Worm (Caenorhabditis elegans) whole organism, dauer: ENCODE data around the gene C48B4.9.

Experiments
- unc-62 ChIP-seq: sonication (generic microtip); optimal IDR thresholded peaks from 2 replicates; lab custom pipeline; 2017; ENCODE audit warnings: missing biosample characterization, missing genetic modification reagents, missing genetic modification characterization

C48B4.9 gene

ce11 chrIII:9561158-9561557 lies 2.0 kb downstream of the C48B4.9 start, which contains the start of gene C48B4.8:
TSS of gene C48B4.8 (minus strand) at chrIII:9561258.
- no peak for TF ChIP-seq unc-62 (GFP tag; lab: Kevin White, UChicago)

ce11 chrIII:9559381-9559881 lies 3.7 kb downstream of the C48B4.9 start, which contains the start of gene C48B4.7:
TSS of gene C48B4.7 (minus strand) at chrIII:9559431.
- TF ChIP-seq unc-62 (GFP tag; lab: Kevin White, UChicago) = no peak

ce11 chrIII:9558463-9558862 lies 4.7 kb downstream of the C48B4.9 start, which contains the start of gene C48B4.6:
TSS of gene C48B4.6 (minus strand) at chrIII:9558563.
- TF ChIP-seq unc-62 (GFP tag; lab: Kevin White, UChicago) = no peak

- no peak for TF ChIP-seq unc-62 (GFP tag; lab: Kevin White, UChicago)
Observed at ce11 chrIII:9556300-9556699, 6.8 kb downstream of the C48B4.9 start, which contains the start of gene ZK1098.11. TSS of gene ZK1098.11 (plus strand) at chrIII:9556600.

ce11 chrIII:9546016-9546659 lies 17.0 kb downstream of the C48B4.9 start, which contains the start of gene unc-16:
TSS of gene unc-16 (plus strand) at chrIII:9546258.
- TF ChIP-seq unc-62 (GFP tag; lab: Kevin White, UChicago) = no peak

- no peak for TF ChIP-seq unc-62 (GFP tag; lab: Kevin White, UChicago)
Observed at ce11 chrIII:9544820-9545219, 18.3 kb downstream of the C48B4.9 start, which contains the start of gene ZK1098.12. TSS of gene ZK1098.12 (plus strand) at chrIII:9545120.

- no peak for TF ChIP-seq unc-62 (GFP tag; lab: Kevin White, UChicago)
Observed at ce11 chrIII:9544125-9544524, 19.0 kb downstream of the C48B4.9 start, which contains the start of gene ZK1098.9. TSS of gene ZK1098.9 (plus strand) at chrIII:9544425.

- no peak for TF ChIP-seq unc-62 (GFP tag; lab: Kevin White, UChicago)
Observed at ce11 chrIII:9542816-9543215, 20.3 kb downstream of the C48B4.9 start, which contains the start of gene eif-2Balpha. TSS of gene eif-2Balpha (plus strand) at chrIII:9543119.

- TF ChIP-seq unc-62 (GFP tag; lab: Kevin White, UChicago) = no peak
Observed at ce11 chrIII:9542280-9542679, 20.9 kb downstream of the C48B4.9 start, which contains the start of gene mut-7. TSS of gene mut-7 (minus strand) at chrIII:9542380.

- TF ChIP-seq unc-62 (GFP tag; lab: Kevin White, UChicago) = no peak
Observed at ce11 chrIII:9538655-9539155, 24.4 kb downstream of the C48B4.9 start, which contains the start of gene ZK1098.3. TSS of gene ZK1098.3 (minus strand) at chrIII:9538705.

ce11 chrIII:9528824-9529223 lies 34.3 kb downstream of the C48B4.9 start, which contains the start of gene ZK1098.2:
TSS of gene ZK1098.2 (plus strand) at chrIII:9529159.
- TF ChIP-seq unc-62 (GFP tag; lab: Kevin White, UChicago) = no peak

ce11 chrIII:9526851-9527250 lies 36.3 kb downstream of the C48B4.9 start, which contains the start of gene ZK1098.6:
TSS of gene ZK1098.6 (plus strand) at chrIII:9527151.
- TF ChIP-seq unc-62 (GFP tag; lab: Kevin White, UChicago) = no peak

- no peak for TF ChIP-seq unc-62 (GFP tag; lab: Kevin White, UChicago)
Observed at ce11 chrIII:9525252-9525651, 37.9 kb downstream of the C48B4.9 start, which contains the start of gene trpp-3. TSS of gene trpp-3 (plus strand) at chrIII:9525552.

- TF ChIP-seq unc-62 (GFP tag; lab: Kevin White, UChicago) = no peak
Observed at ce11 chrIII:9523581-9523980, 39.6 kb downstream of the C48B4.9 start, which contains the start of gene mrps-23. TSS of gene mrps-23 (minus strand) at chrIII:9523672.

- TF ChIP-seq unc-62 (GFP tag; lab: Kevin White, UChicago) = no peak
Observed at ce11 chrIII:9521410-9522090, 41.6 kb downstream of the C48B4.9 start, which contains the start of the genes clu-1 and prp-40. TSS of gene clu-1 (minus strand) at chrIII:9521460. TSS of gene prp-40 (plus strand) at chrIII:9522075.
